Worm (Caenorhabditis elegans) whole organism, L4 larva: ENCODE data around the gene F53F1.6.
A peak's percentile ranks its signal among the peaks of the same experiment; 100 is the strongest.

Source experiments
- D1046.2 ChIP-seq: fragments of 200-800 bp; sonication (Bioruptor generic); IDR thresholded peaks from 2 replicates; pipeline ENCODE4 v1.3.6; 2022; ENCODE audit warnings: missing genetic modification characterization, missing compliant biosample characterization
- F26F4.8 ChIP-seq: fragments of 200-800 bp; sonication (Bioruptor generic); conservative IDR thresholded peaks from 2 replicates; pipeline ENCODE4 v1.3.6; 2022; ENCODE audit warnings: missing genetic modification characterization, missing compliant biosample characterization
- R02D3.7 ChIP-seq: fragments of 150-350 bp; sonication (generic microtip); optimal IDR thresholded peaks from 3 replicates; lab custom pipeline; 2014; ENCODE audit warnings: missing biosample characterization, missing genetic modification characterization
- T20F7.1 ChIP-seq: fragments of 200-800 bp; sonication (Bioruptor generic); optimal IDR thresholded peaks from 2 replicates; lab custom pipeline; 2018; ENCODE audit warnings: mild to moderate bottlenecking, missing genetic modification characterization, missing compliant biosample characterization
- Y105C5A.15 ChIP-seq: fragments of 200-800 bp; sonication (Bioruptor generic); IDR thresholded peaks from 2 replicates; pipeline ENCODE4 v1.3.6; 2022; ENCODE audit warnings: missing genetic modification characterization, missing compliant biosample characterization
- Y75B8A.6 ChIP-seq: fragments of 200-800 bp; sonication (Bioruptor generic); IDR thresholded peaks from 2 replicates; pipeline ENCODE4 v1.3.6; 2022; ENCODE audit warnings: missing genetic modification reagents, missing genetic modification characterization, missing compliant biosample characterization
- ZK337.2 ChIP-seq: fragments of 200-800 bp; sonication (Bioruptor generic); IDR thresholded peaks from 2 replicates; pipeline ENCODE4 v1.3.6; 2022; ENCODE audit warnings: missing genetic modification reagents, missing genetic modification characterization, missing compliant biosample characterization
- aha-1 ChIP-seq: fragments of 150-350 bp; peaks from one replicate; lab custom pipeline; 2014; ENCODE audit warnings: missing biosample characterization, missing genetic modification characterization
- aly-2 ChIP-seq: sonication (generic microtip); optimal IDR thresholded peaks from 2 replicates; lab custom pipeline; 2018; ENCODE audit warnings: missing biosample characterization, missing genetic modification characterization
- ama-1 ChIP-seq: fragments of 150-350 bp; optimal IDR thresholded peaks from 2 replicates; lab custom pipeline; 2014; ENCODE audit warnings: inconsistent platforms, mixed read lengths
- ceh-32 ChIP-seq: sonication (generic microtip); optimal IDR thresholded peaks from 2 replicates; lab custom pipeline; 2016; ENCODE audit warnings: mild to moderate bottlenecking, missing genetic modification characterization, missing compliant biosample characterization; ENCODE audit not compliant: poor library complexity
- ceh-44 ChIP-seq: fragments of 200-800 bp; sonication (Bioruptor generic); IDR thresholded peaks from 2 replicates; pipeline ENCODE4 v1.3.6; 2022; ENCODE audit warnings: missing genetic modification reagents, missing genetic modification characterization, missing compliant biosample characterization
- ceh-82 ChIP-seq: sonication (generic microtip); optimal IDR thresholded peaks from 2 replicates; lab custom pipeline; 2017; ENCODE audit warnings: missing biosample characterization, missing genetic modification characterization
- daf-16 ChIP-seq, 3 experiments: sonication (generic microtip); optimal IDR thresholded peaks; 2 replicates each; lab custom pipeline; 2016 to 2017; ENCODE audit warnings: missing genetic modification characterization in 3 of 3, missing genetic modification reagents in 3 of 3, mild to moderate bottlenecking in 2 of 3, missing compliant biosample characterization in 2 of 3, missing biosample characterization in 1 of 3, moderate library complexity in 1 of 3
- daf-19 ChIP-seq: fragments of 200-800 bp; sonication (Bioruptor generic); conservative IDR thresholded peaks from 2 replicates; pipeline ENCODE4 v1.3.6; 2022; ENCODE audit warnings: missing genetic modification characterization, missing compliant biosample characterization
- dmd-6 ChIP-seq: fragments of 200-800 bp; sonication (Bioruptor generic); IDR thresholded peaks from 2 replicates; pipeline ENCODE4 v1.3.6; 2022; ENCODE audit warnings: missing genetic modification reagents, missing genetic modification characterization, missing compliant biosample characterization
- dmd-8 ChIP-seq: fragments of 200-800 bp; sonication (Bioruptor generic); IDR thresholded peaks from 2 replicates; pipeline ENCODE4 v1.3.6; 2022; ENCODE audit warnings: missing genetic modification characterization, missing compliant biosample characterization
- dpl-1 ChIP-seq: fragments of 150-350 bp; optimal IDR thresholded peaks from 2 replicates; lab custom pipeline; 2014; ENCODE audit warnings: missing biosample characterization, missing genetic modification reagents, missing genetic modification characterization
- dve-1 ChIP-seq: sonication (generic microtip); optimal IDR thresholded peaks from 2 replicates; lab custom pipeline; 2017; ENCODE audit warnings: antibody characterized with exemption, mild to moderate bottlenecking, missing genetic modification characterization, missing compliant biosample characterization; ENCODE audit not compliant: insufficient read depth
- egl-27 ChIP-seq: sonication (generic microtip); optimal IDR thresholded peaks from 3 replicates; lab custom pipeline; 2017; ENCODE audit warnings: missing biosample characterization, missing genetic modification reagents, missing genetic modification characterization
- gei-8 ChIP-seq: fragments of 200-800 bp; sonication (Bioruptor generic); optimal IDR thresholded peaks from 2 replicates; lab custom pipeline; 2018; ENCODE audit warnings: mild to moderate bottlenecking, missing genetic modification characterization, missing compliant biosample characterization
- hif-1 ChIP-seq, 2 experiments: sonication (generic microtip); optimal IDR thresholded peaks; 2 replicates each; lab custom pipeline; 2016 to 2017; ENCODE audit warnings: missing compliant biosample characterization in 2 of 2, missing genetic modification characterization in 2 of 2, missing genetic modification reagents in 2 of 2, missing genotype in 2 of 2, mild to moderate bottlenecking in 1 of 2
- hlh-11 ChIP-seq: fragments of 200-800 bp; sonication (Bioruptor generic); optimal IDR thresholded peaks from 2 replicates; lab custom pipeline; 2018; ENCODE audit warnings: mild to moderate bottlenecking, missing genetic modification characterization, missing compliant biosample characterization
- hlh-30 ChIP-seq: sonication (generic microtip); optimal IDR thresholded peaks from 2 replicates; lab custom pipeline; 2017; ENCODE audit warnings: antibody characterized with exemption, mild to moderate bottlenecking, missing genetic modification characterization, missing compliant biosample characterization; ENCODE audit not compliant: insufficient read depth
- jun-1 ChIP-seq: fragments of 150-350 bp; optimal IDR thresholded peaks from 2 replicates; lab custom pipeline; 2014; ENCODE audit warnings: missing biosample characterization, missing genetic modification reagents, missing genetic modification characterization
- lin-1 ChIP-seq: fragments of 200-800 bp; sonication (Bioruptor generic); IDR thresholded peaks from 2 replicates; pipeline ENCODE4 v1.3.6; 2022; ENCODE audit warnings: missing genetic modification reagents, missing genetic modification characterization, missing compliant biosample characterization
- lin-13 ChIP-seq: fragments of 150-350 bp; optimal IDR thresholded peaks from 2 replicates; lab custom pipeline; 2014; ENCODE audit warnings: missing biosample characterization, missing genetic modification reagents, missing genetic modification characterization
- lsy-2 ChIP-seq, 2 experiments: fragments of 150-350 bp in 1 of 2; sonication (generic microtip) in 1 of 2; optimal IDR thresholded peaks; 2 replicates each; lab custom pipeline; 2014 to 2017; ENCODE audit warnings: missing biosample characterization in 2 of 2, missing genetic modification characterization in 2 of 2
- madf-5 ChIP-seq, 2 experiments: fragments of 200-800 bp; sonication (Bioruptor generic); IDR thresholded peaks; 2 replicates each; pipeline ENCODE4 v1.3.6; 2022; ENCODE audit warnings: missing compliant biosample characterization in 2 of 2, missing genetic modification characterization in 2 of 2
- mdl-1 ChIP-seq, 2 experiments: fragments of 150-350 bp in 1 of 2; sonication (generic microtip) in 1 of 2; optimal IDR thresholded peaks; 2 replicates each; lab custom pipeline; 2014 to 2017; ENCODE audit warnings: missing biosample characterization in 2 of 2, missing genetic modification characterization in 2 of 2
- mep-1 ChIP-seq: fragments of 150-350 bp; sonication (generic microtip); optimal IDR thresholded peaks from 3 replicates; lab custom pipeline; 2014; ENCODE audit warnings: missing biosample characterization, missing genetic modification characterization
- mxl-3 ChIP-seq: fragments of 200-800 bp; sonication (Bioruptor generic); optimal IDR thresholded peaks from 2 replicates; lab custom pipeline; 2018; ENCODE audit warnings: mild to moderate bottlenecking, missing genetic modification characterization, missing compliant biosample characterization
- nhr-10 ChIP-seq: fragments of 150-350 bp; optimal IDR thresholded peaks from 2 replicates; lab custom pipeline; 2014; ENCODE audit warnings: missing biosample characterization, missing genetic modification characterization
- nhr-102 ChIP-seq: sonication (generic microtip); optimal IDR thresholded peaks from 2 replicates; lab custom pipeline; 2016; ENCODE audit warnings: mild to moderate bottlenecking, missing genetic modification characterization, moderate library complexity, missing compliant biosample characterization
- nhr-111 ChIP-seq: fragments of 200-800 bp; sonication (Bioruptor generic); optimal IDR thresholded peaks from 2 replicates; lab custom pipeline; 2018; ENCODE audit warnings: mild to moderate bottlenecking, missing genetic modification characterization, missing compliant biosample characterization
- nhr-28 ChIP-seq: fragments of 150-350 bp; optimal IDR thresholded peaks from 2 replicates; lab custom pipeline; 2014; ENCODE audit warnings: missing biosample characterization, missing genetic modification characterization
- nhr-41 ChIP-seq: fragments of 200-800 bp; sonication (Bioruptor generic); IDR thresholded peaks from 2 replicates; pipeline ENCODE4 v1.3.6; 2022; ENCODE audit warnings: missing genetic modification reagents, missing genetic modification characterization, missing compliant biosample characterization
- nhr-48 ChIP-seq: sonication (generic microtip); optimal IDR thresholded peaks from 2 replicates; lab custom pipeline; 2016; ENCODE audit warnings: mild to moderate bottlenecking, missing genetic modification characterization, missing compliant biosample characterization
- nhr-6 ChIP-seq: fragments of 150-350 bp; optimal IDR thresholded peaks from 2 replicates; lab custom pipeline; 2014; ENCODE audit warnings: missing biosample characterization, missing genetic modification characterization
- nhr-77 ChIP-seq: fragments of 150-350 bp; optimal IDR thresholded peaks from 2 replicates; lab custom pipeline; 2014; ENCODE audit warnings: missing biosample characterization, missing genetic modification characterization
- php-3 ChIP-seq: fragments of 200-800 bp; sonication (Bioruptor generic); IDR thresholded peaks from 2 replicates; pipeline ENCODE4 v1.3.6; 2022; ENCODE audit warnings: missing genetic modification reagents, missing genetic modification characterization, missing compliant biosample characterization
- pqm-1 ChIP-seq: sonication (generic microtip); optimal IDR thresholded peaks from 2 replicates; lab custom pipeline; 2017; ENCODE audit warnings: missing biosample characterization, missing genetic modification characterization
- tag-97 ChIP-seq: fragments of 200-800 bp; sonication (Bioruptor generic); IDR thresholded peaks from 2 replicates; pipeline ENCODE4 v1.3.6; 2022; ENCODE audit warnings: missing genetic modification characterization, missing compliant biosample characterization
- tra-1 ChIP-seq: fragments of 200-800 bp; sonication (Bioruptor generic); IDR thresholded peaks from 2 replicates; pipeline ENCODE4 v1.3.6; 2022; ENCODE audit warnings: missing genetic modification reagents, missing genetic modification characterization, missing compliant biosample characterization
- unc-130 ChIP-seq: sonication (generic microtip); optimal IDR thresholded peaks from 2 replicates; lab custom pipeline; 2016; ENCODE audit warnings: missing genetic modification reagents, missing genetic modification characterization, missing compliant biosample characterization
- zfp-2 ChIP-seq: sonication (generic microtip); optimal IDR thresholded peaks from 2 replicates; lab custom pipeline; 2016; ENCODE audit warnings: mild to moderate bottlenecking, missing genetic modification characterization, missing compliant biosample characterization

The F53F1.6 gene

ce11 chrV:13373643-13374042 is 43.8 kb downstream of the F53F1.6 start:
- no peak for TF ChIP-seq gei-8
- TF ChIP-seq mdl-1 (tag; optimal IDR thresholded peaks at IDR 0.05; lab: Kevin White, UChicago), result peak in 1 of 2 experiments; percentile 47
- TF ChIP-seq jun-1 (tag; lab: Kevin White, UChicago), result no peak
- TF ChIP-seq nhr-10 (tag; lab: Kevin White, UChicago), result peak; percentile 70
- TF ChIP-seq daf-16 (GFP tag; optimal IDR thresholded peaks at IDR 0.05; lab: Kevin White, UChicago), result peak in 1 of 2 experiments; percentile 34
- peak; percentile 99 for TF ChIP-seq daf-16 (tag; optimal IDR thresholded peaks at IDR 0.05; lab: Kevin White, UChicago)
- TF ChIP-seq nhr-102 (tag; lab: Kevin White, UChicago), result peak; percentile 50
- TF ChIP-seq lin-1 (GFP tag; lab: Robert Waterston, UW), result peak; percentile 76; the same call in 1 of the 2 replicates
- peak; percentile 70; the same call in 1 of the 2 replicates for TF ChIP-seq nhr-41 (GFP tag; lab: Robert Waterston, UW)
- peak; percentile 95 for TF ChIP-seq dve-1 (tag; lab: Kevin White, UChicago)
- TF ChIP-seq aly-2 (tag; lab: Kevin White, UChicago), result no peak
- TF ChIP-seq dmd-6 (GFP tag; lab: Robert Waterston, UW), result peak; percentile 81
- TF ChIP-seq nhr-48 (tag; lab: Kevin White, UChicago), result peak; percentile 57
- peak; percentile 91 for TF ChIP-seq nhr-28
- TF ChIP-seq T20F7.1 (GFP tag; lab: Kevin White, UChicago), result peak; percentile 3
- no peak for TF ChIP-seq ceh-44
- TF ChIP-seq nhr-77 (tag; lab: Kevin White, UChicago), result peak; percentile 70
- no peak for TF ChIP-seq zfp-2
- TF ChIP-seq nhr-6 (tag; lab: Kevin White, UChicago), result peak; percentile 97
- peak; percentile 58; the same call in 1 of the 2 replicates for TF ChIP-seq tra-1
- peak; percentile 74 for TF ChIP-seq hlh-30
- TF ChIP-seq mep-1 (tag; lab: Kevin White, UChicago), result peak; percentile 65
- TF ChIP-seq php-3 (GFP tag; lab: Robert Waterston, UW), result peak; percentile 69
- TF ChIP-seq unc-130 (GFP tag; lab: Kevin White, UChicago), result no peak
- peak; percentile 5 for TF ChIP-seq ama-1 (lab: Kevin White, UChicago)
- TF ChIP-seq lsy-2 (tag; optimal IDR thresholded peaks at IDR 0.05; lab: Kevin White, UChicago), result peak in 1 of 2 experiments; percentile 26
- peak; percentile 89 for TF ChIP-seq pqm-1
- peak; percentile 88 for TF ChIP-seq hlh-11

ce11 chrV:13372821-13373220 is 44.6 kb downstream of the F53F1.6 start:
- TF ChIP-seq nhr-41 (GFP tag; lab: Robert Waterston, UW) (peak; percentile 42; the same call in 1 of the 2 replicates), hlh-30 (peak; percentile 29), D1046.2 (GFP tag; lab: Robert Waterston, UW) (no peak), mdl-1 (tag; optimal IDR thresholded peaks at IDR 0.05; lab: Kevin White, UChicago) (peak in 1 of 2 experiments; percentile 49), Y105C5A.15 (GFP tag; lab: Robert Waterston, UW) (no peak), hif-1 (tag; optimal IDR thresholded peaks at IDR 0.05; lab: Kevin White, UChicago) (no peak), nhr-111 (GFP tag; lab: Kevin White, UChicago) (no peak), lin-13 (GFP tag; lab: Kevin White, UChicago) (no peak), madf-5 (GFP tag; IDR thresholded peaks at IDR 0.05; lab: Robert Waterston, UW) (no peak), R02D3.7 (tag; lab: Kevin White, UChicago) (no peak), nhr-6 (tag; lab: Kevin White, UChicago) (peak; percentile 58), ceh-82 (tag; lab: Kevin White, UChicago) (no peak), zfp-2 (no peak), dmd-6 (GFP tag; lab: Robert Waterston, UW) (peak; percentile 78), mxl-3 (GFP tag; lab: Kevin White, UChicago) (no peak), aly-2 (tag; lab: Kevin White, UChicago) (no peak), mep-1 (tag; lab: Kevin White, UChicago) (no peak), daf-19 (GFP tag; lab: Robert Waterston, UW) (no peak), tag-97 (no peak), hlh-11 (peak; percentile 69), unc-130 (GFP tag; lab: Kevin White, UChicago) (no peak), Y75B8A.6 (GFP tag; lab: Robert Waterston, UW) (no peak), aha-1 (tag; lab: Kevin White, UChicago) (peak; percentile 44), egl-27 (tag; lab: Kevin White, UChicago) (no peak), nhr-10 (tag; lab: Kevin White, UChicago) (no peak), pqm-1 (peak; percentile 92), nhr-48 (tag; lab: Kevin White, UChicago) (peak; percentile 7), nhr-28 (peak; percentile 82), dve-1 (tag; lab: Kevin White, UChicago) (peak; percentile 64), ZK337.2 (GFP tag; lab: Robert Waterston, UW) (no peak), dpl-1 (GFP tag; lab: Kevin White, UChicago) (no peak), T20F7.1 (GFP tag; lab: Kevin White, UChicago) (no peak), ceh-32 (tag; lab: Kevin White, UChicago) (no peak), dmd-8 (GFP tag; lab: Robert Waterston, UW) (no peak), F26F4.8 (GFP tag; lab: Robert Waterston, UW) (no peak), nhr-102 (tag; lab: Kevin White, UChicago) (peak; percentile 14)
